Worm (Caenorhabditis elegans): ENCODE measurements around the gene moma-1.

Gene moma-1

ce11 chrIII:852296-852695 is at the start of gene moma-1:
Gene moma-1, minus strand, starts transcription at chrIII:852396.
- TF ChIP-seq nhr-90 (tag; optimal IDR thresholded peaks at IDR 0.05; ENCODE audit: poor library complexity) (peak; percentile 18), nhr-19 (GFP tag; conservative IDR thresholded peaks at IDR 0.05) (no peak), nhr-85 (tag) (peak; percentile 44)

DNA sequence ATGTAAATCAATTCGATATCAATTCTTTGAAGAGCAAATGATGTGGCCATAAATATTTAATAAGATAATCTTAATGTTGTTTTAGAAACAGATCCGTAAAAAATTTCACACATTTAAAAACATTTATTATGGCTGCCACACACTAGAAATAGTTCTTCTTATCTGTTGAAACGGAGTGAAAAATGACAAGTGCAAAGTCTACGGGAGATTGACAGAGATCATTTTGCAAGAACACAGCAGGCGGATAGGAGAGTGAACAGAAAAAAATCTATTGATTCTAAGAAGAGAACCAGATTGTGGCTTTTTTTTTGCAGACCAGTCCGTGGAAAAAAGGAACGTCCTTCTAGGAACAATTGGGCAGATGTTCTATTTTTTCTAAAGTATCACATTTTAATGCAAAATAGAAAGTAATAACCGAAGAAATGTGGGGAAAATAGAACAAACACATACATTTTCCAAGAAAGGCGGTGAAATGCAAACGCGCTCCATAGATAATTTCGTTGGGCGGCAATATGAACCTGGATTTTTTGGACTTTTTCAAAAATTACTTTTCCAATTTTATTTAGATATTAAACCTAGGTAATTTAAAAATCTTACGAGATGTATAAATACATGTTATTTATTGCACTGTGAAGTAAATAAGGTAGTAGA is 49.5 kb upstream of the moma-1 start:
- TF ChIP-seq lin-15B (tag; optimal IDR thresholded peaks at IDR 0.05) (peak; percentile 42), lin-35 (GFP tag; optimal IDR thresholded peaks at IDR 0.05) (peak; percentile 42 to 87), hlh-4 (tag; optimal IDR thresholded peaks at IDR 0.05) (no peak), nhr-71 (tag; optimal IDR thresholded peaks at IDR 0.05) (peak; percentile 36), lin-13 (GFP tag; optimal IDR thresholded peaks at IDR 0.05) (no peak), unc-86 (tag; optimal IDR thresholded peaks at IDR 0.05) (no peak), ztf-11 (tag; optimal IDR thresholded peaks at IDR 0.05) (no peak), lsy-2 (tag; optimal IDR thresholded peaks at IDR 0.05) (no peak), C16A3.4 (tag; optimal IDR thresholded peaks at IDR 0.05) (peak; percentile 15), pqm-1 (tag; optimal IDR thresholded peaks at IDR 0.05) (no peak), snu-23 (GFP tag; optimal IDR thresholded peaks at IDR 0.05) (peak; percentile 3), blmp-1 (tag; optimal IDR thresholded peaks at IDR 0.05) (peak; percentile 9), snpc-4 (tag; optimal IDR thresholded peaks at IDR 0.05) (no peak), nhr-47 (tag; optimal IDR thresholded peaks at IDR 0.05) (peak; percentile 4), elt-3 (tag; optimal IDR thresholded peaks at IDR 0.05) (no peak), ceh-63 (GFP tag; optimal IDR thresholded peaks at IDR 0.05) (no peak), unc-130 (tag; optimal IDR thresholded peaks at IDR 0.05) (no peak), dpl-1 (GFP tag; optimal IDR thresholded peaks at IDR 0.05) (peak; percentile 61 to 81 (median 73)), nhr-11 (tag; optimal IDR thresholded peaks at IDR 0.05) (no peak), nhr-20 (tag; optimal IDR thresholded peaks at IDR 0.05) (peak; percentile 6), efl-1 (optimal IDR thresholded peaks at IDR 0.05) (peak; percentile 55 to 70), efl-1 (GFP tag; optimal IDR thresholded peaks at IDR 0.05 in 1 of 2) (peak; percentile 78 to 97)

- no peak for TF ChIP-seq egl-13 (tag; optimal IDR thresholded peaks at IDR 0.05)
- no peak for TF ChIP-seq efl-1 (optimal IDR thresholded peaks at IDR 0.05)
- peak in 1 of 2 experiments; percentile 90 for TF ChIP-seq efl-1 (GFP tag; optimal IDR thresholded peaks at IDR 0.05 in 1 of 2)
Observed at ce11 chrIII:901148-901547, 49.0 kb upstream of the moma-1 start, which contains the start of gene sucl-2. Gene sucl-2, minus strand, starts transcription at chrIII:901412.

- TF ChIP-seq unc-130 (tag; optimal IDR thresholded peaks at IDR 0.05) (no peak), nhr-77 (tag; optimal IDR thresholded peaks at IDR 0.05) (no peak), lsy-2 (tag; optimal IDR thresholded peaks at IDR 0.05) (no peak), efl-1 (optimal IDR thresholded peaks at IDR 0.05) (no peak), efl-1 (GFP tag; optimal IDR thresholded peaks at IDR 0.05 in 1 of 2) (no peak), ceh-8 (GFP tag; optimal IDR thresholded peaks at IDR 0.05) (no peak), grh-1 (GFP tag; IDR thresholded peaks at IDR 0.05) (no peak), nhr-11 (tag; optimal IDR thresholded peaks at IDR 0.05) (no peak), ama-1 (optimal IDR thresholded peaks at IDR 0.05) (no peak), irx-1 (tag; optimal IDR thresholded peaks at IDR 0.05) (no peak), aly-2 (tag; optimal IDR thresholded peaks at IDR 0.05) (no peak), fkh-8 (tag; optimal IDR thresholded peaks at IDR 0.05) (no peak), sptf-1 (tag; optimal IDR thresholded peaks at IDR 0.05) (no peak), ceh-82 (tag; optimal IDR thresholded peaks at IDR 0.05) (no peak), nhr-71 (tag; optimal IDR thresholded peaks at IDR 0.05) (no peak), C04F5.9 (tag; optimal IDR thresholded peaks at IDR 0.05) (no peak), lir-3 (tag; optimal IDR thresholded peaks at IDR 0.05; ENCODE audit: poor library complexity) (no peak), nhr-76 (tag; optimal IDR thresholded peaks at IDR 0.05) (no peak), sup-37 (GFP tag; optimal IDR thresholded peaks at IDR 0.05) (no peak), lin-13 (GFP tag; optimal IDR thresholded peaks at IDR 0.05) (no peak)
Observed at ce11 chrIII:900134-900533, 47.9 kb upstream of the moma-1 start.
